Fruit fly (Drosophila melanogaster): ENCODE measurements around the gene Mgat3.

DNA sequence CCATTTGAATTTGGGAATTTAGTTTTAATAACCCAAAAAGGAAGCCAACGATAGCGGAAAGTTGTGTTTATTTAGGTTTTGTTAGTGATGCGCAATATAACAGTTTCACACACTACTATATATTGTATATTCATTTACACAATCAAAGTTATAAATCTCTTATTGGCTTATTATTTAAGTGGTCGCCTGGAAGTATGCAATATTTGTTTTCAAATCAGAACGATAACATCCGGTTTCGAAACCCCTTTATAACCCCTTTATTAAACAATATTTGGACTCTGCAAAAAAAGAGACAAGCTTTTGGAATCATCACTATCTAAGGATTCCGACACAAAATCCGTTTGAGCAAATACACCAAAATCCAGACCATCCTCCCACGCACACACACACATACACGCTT is 24.5 kb downstream of the Mgat3 start:
- no peak for TF ChIP-seq Sin3A (optimal IDR thresholded peaks at IDR 0.05)
- TF ChIP-seq h (optimal IDR thresholded peaks at IDR 0.05): no peak

Data from Kc167 (cell line).